Worm (Caenorhabditis elegans): Measurements from ENCODE around the gene let-92.

DNA sequence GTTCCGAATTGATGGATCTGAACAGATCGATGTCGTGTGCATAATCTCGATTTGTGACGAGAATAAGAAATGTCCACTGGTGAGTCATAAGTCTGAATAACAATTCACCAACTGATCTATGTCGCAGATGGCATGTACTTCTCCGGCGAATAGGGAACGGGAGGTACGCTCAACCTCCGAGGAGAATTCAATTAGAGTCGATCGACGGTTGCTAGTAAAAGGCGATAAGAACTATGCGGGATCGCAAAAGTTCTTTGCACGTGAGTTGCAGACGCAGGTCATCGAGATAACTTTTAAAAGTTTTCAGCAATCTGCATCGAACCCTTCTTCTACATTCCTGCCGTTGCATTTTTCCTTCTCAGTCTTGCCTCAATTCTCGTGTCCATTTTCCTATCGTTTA, 24.3 kb downstream of the let-92 start:
- no peak for TF ChIP-seq him-1 (tag; optimal IDR thresholded peaks at IDR 0.05)
- no peak for TF ChIP-seq dao-5 (tag; optimal IDR thresholded peaks at IDR 0.05)
